Fruit fly (Drosophila melanogaster): Measurements from ENCODE around the gene CG43098.
A peak's percentile ranks its signal among the peaks of the same experiment; 100 is the strongest.

CG43098 gene

DNA sequence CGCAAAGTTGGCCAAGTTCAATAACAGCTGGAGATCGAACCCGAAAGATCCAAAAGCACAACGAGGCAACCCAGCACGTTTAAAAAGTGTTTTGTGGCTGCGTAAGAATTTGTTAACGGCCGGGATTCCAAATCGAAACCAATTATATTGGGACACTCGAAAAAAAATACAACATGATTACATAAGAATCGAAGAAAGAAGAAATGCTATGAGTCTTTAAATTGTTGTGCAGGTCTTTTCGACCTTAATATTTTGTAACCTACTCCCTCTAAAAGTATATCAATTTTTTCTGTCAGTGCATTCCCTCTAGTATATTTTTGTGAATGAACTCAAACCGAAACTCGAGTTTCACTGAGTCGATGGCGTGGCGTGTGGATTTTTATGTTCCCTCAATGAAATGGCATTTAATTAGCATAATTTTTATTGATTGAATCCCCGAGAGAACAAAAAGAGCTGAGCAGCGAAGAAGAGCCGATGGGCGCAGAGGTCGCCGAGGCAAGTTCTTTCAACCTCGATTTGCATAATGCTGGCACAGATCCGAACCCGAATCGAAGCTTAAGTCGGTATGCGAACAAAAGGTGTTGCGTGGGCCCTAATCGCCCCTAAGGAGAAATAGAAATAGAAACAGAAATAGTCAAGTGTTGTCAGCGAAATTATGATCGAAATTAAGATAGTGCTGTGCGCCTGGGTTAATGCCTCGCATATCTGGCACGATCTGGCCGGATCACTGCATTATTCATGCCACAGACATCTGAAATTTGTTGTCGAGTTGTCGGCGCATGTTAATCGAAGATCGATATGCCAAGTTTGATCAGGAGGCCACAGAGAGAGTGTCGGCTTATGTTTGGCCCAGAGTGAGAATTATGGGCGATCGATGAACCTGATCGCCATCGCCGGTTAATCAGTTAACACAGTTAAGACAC, 6.7 kb downstream of the CG43098 start (continued):
- TF ChIP-seq CG31388 (GFP tag; optimal IDR thresholded peaks at IDR 0.05) (no peak), Dbx (GFP tag; IDR thresholded peaks at IDR 0.05) (no peak), scrt (GFP tag; optimal IDR thresholded peaks at IDR 0.05) (no peak), Spps (tag; optimal IDR thresholded peaks at IDR 0.05) (no peak), CG6854 (GFP tag; optimal IDR thresholded peaks at IDR 0.05) (no peak), CG3726 (GFP tag; IDR thresholded peaks at IDR 0.05) (no peak), bab2 (GFP tag; optimal IDR thresholded peaks at IDR 0.05) (no peak), CG14050 (GFP tag; IDR thresholded peaks at IDR 0.05) (peak; percentile 36; the same call in 1 of the 3 replicates), Trl (optimal IDR thresholded peaks at IDR 0.05) (no peak), Trl (GFP tag; optimal IDR thresholded peaks at IDR 0.05) (peak; percentile 7), twi (tag; optimal IDR thresholded peaks at IDR 0.05) (peak; percentile 29), CG4617 (GFP tag; optimal IDR thresholded peaks at IDR 0.05; ENCODE audit: borderline replicate concordance) (no peak), CG14441 (GFP tag; IDR thresholded peaks at IDR 0.05) (no peak), CG12299 (tag; optimal IDR thresholded peaks at IDR 0.05) (no peak), Poxn (GFP tag; IDR thresholded peaks at IDR 0.05) (0 out of 2 replicates have a peak, but pooled peaks have one; percentile 14), Ets97D (GFP tag; optimal IDR thresholded peaks at IDR 0.05) (no peak), HLH54F (GFP tag; optimal IDR thresholded peaks at IDR 0.05) (peak; percentile 40), CG3838 (GFP tag; optimal IDR thresholded peaks at IDR 0.05) (no peak), CG12236 (GFP tag; optimal IDR thresholded peaks at IDR 0.05) (peak; percentile 53), Xrp1 (GFP tag; IDR thresholded peaks at IDR 0.05) (peak; percentile 50), Sry-δ (GFP tag; optimal IDR thresholded peaks at IDR 0.05) (no peak), abd-A (tag; optimal IDR thresholded peaks at IDR 0.05) (peak; percentile 64), Lpt (GFP tag; optimal IDR thresholded peaks at IDR 0.05) (no peak), en (GFP tag; optimal IDR thresholded peaks at IDR 0.05) (no peak), CG12155 (GFP tag; optimal IDR thresholded peaks at IDR 0.05) (peak; percentile 25), Hr3 (GFP tag; optimal IDR thresholded peaks at IDR 0.05) (peak; percentile 40), ERR (GFP tag; optimal IDR thresholded peaks at IDR 0.05) (no peak), CG15011 (GFP tag; optimal IDR thresholded peaks at IDR 0.05) (no peak), cad (GFP tag; optimal IDR thresholded peaks at IDR 0.05) (no peak), CG4328 (GFP tag; optimal IDR thresholded peaks at IDR 0.05) (no peak), inv (GFP tag; IDR thresholded peaks at IDR 0.05; ENCODE audit: partially characterized antibody) (no peak), croc (GFP tag; conservative IDR thresholded peaks at IDR 0.05) (no peak), fu2 (GFP tag; optimal IDR thresholded peaks at IDR 0.05) (peak; percentile 2), CG16863 (GFP tag; optimal IDR thresholded peaks at IDR 0.05) (peak; percentile 58), CG30020 (tag; optimal IDR thresholded peaks at IDR 0.05) (no peak), Hsf (GFP tag; optimal IDR thresholded peaks at IDR 0.05) (peak; percentile 64), CG17328 (GFP tag; IDR thresholded peaks at IDR 0.05) (peak; percentile 69), CG5953 (GFP tag; IDR thresholded peaks at IDR 0.05) (no peak), CG1529 (GFP tag; optimal IDR thresholded peaks at IDR 0.05) (peak; percentile 56), sc (optimal IDR thresholded peaks at IDR 0.05) (no peak), sc (GFP tag; optimal IDR thresholded peaks at IDR 0.05) (peak; percentile 47), CG43689 (GFP tag; IDR thresholded peaks at IDR 0.05) (no peak), vvl (GFP tag; IDR thresholded peaks at IDR 0.05) (peak; percentile 51), CG8089 (GFP tag; optimal IDR thresholded peaks at IDR 0.05) (no peak), CG18619 (GFP tag; optimal IDR thresholded peaks at IDR 0.05) (peak; percentile 38), CG9609 (GFP tag; optimal IDR thresholded peaks at IDR 0.05) (peak; percentile 37), jigr1 (GFP tag; IDR thresholded peaks at IDR 0.05) (no peak), slou (GFP tag; optimal IDR thresholded peaks at IDR 0.05) (no peak), onecut (GFP tag; IDR thresholded peaks at IDR 0.05) (peak; percentile 20; the same call in 1 of the 2 replicates), pita (GFP tag; optimal IDR thresholded peaks at IDR 0.05) (no peak), Lhr (GFP tag; optimal IDR thresholded peaks at IDR 0.05) (peak; percentile 23)

Data from whole organism, embryonic.